Fruit fly (Drosophila melanogaster) whole organism, embryonic: Measurements from ENCODE around the gene armi.

Experiments
- BEAF-32 ChIP-seq: fragments of 200-800 bp; sonication (Bioruptor generic); optimal IDR thresholded peaks from 3 replicates; lab custom pipeline; 2017; ENCODE audit warnings: missing biosample characterization, missing genetic modification characterization, mild to moderate bottlenecking, moderate library complexity, missing genetic modification reagents
- Blimp-1 ChIP-seq: fragments of 200-800 bp; sonication (Bioruptor generic); optimal IDR thresholded peaks from 3 replicates; lab custom pipeline; 2018; ENCODE audit warnings: missing biosample characterization, missing genetic modification characterization, mild to moderate bottlenecking, moderate library complexity, missing genetic modification reagents
- CG10543 ChIP-seq: fragments of 200-800 bp; sonication (Bioruptor generic); optimal IDR thresholded peaks from 3 replicates; lab custom pipeline; 2017; ENCODE audit warnings: missing biosample characterization, mild to moderate bottlenecking, missing genetic modification characterization, moderate library complexity
- CG11093 ChIP-seq: fragments of 200-800 bp; sonication (Bioruptor generic); IDR thresholded peaks from 3 replicates; pipeline ENCODE4 v1.3.6; 2022; ENCODE audit warnings: missing biosample characterization, missing genetic modification characterization
- CG11247 ChIP-seq: fragments of 200-800 bp; sonication (Bioruptor generic); IDR thresholded peaks from 2 replicates; pipeline ENCODE4 v1.3.6; 2022; ENCODE audit warnings: missing biosample characterization, missing genetic modification characterization
- CG12104 ChIP-seq: fragments of 200-800 bp; sonication (Bioruptor generic); optimal IDR thresholded peaks from 3 replicates; lab custom pipeline; 2016; ENCODE audit warnings: missing biosample characterization, missing genetic modification characterization
- CG12299 ChIP-seq: fragments of 200-800 bp; sonication (Bioruptor generic); optimal IDR thresholded peaks from 2 replicates; lab custom pipeline; 2018; ENCODE audit warnings: missing biosample characterization, mild to moderate bottlenecking, missing genetic modification characterization
- CG12769 ChIP-seq: fragments of 200-800 bp; sonication (Bioruptor generic); optimal IDR thresholded peaks from 2 replicates; lab custom pipeline; 2019; ENCODE audit warnings: missing biosample characterization, mild to moderate bottlenecking, missing genetic modification characterization, moderate library complexity
- CG13624 ChIP-seq: fragments of 200-800 bp; sonication (Bioruptor generic); optimal IDR thresholded peaks from 2 replicates; lab custom pipeline; 2016; ENCODE audit warnings: missing biosample characterization, missing genetic modification characterization
- CG15601 ChIP-seq: fragments of 200-800 bp; sonication (Bioruptor generic); optimal IDR thresholded peaks from 3 replicates; lab custom pipeline; 2019; ENCODE audit warnings: missing biosample characterization, mild to moderate bottlenecking, missing genetic modification characterization, moderate library complexity
- CG16863 ChIP-seq: fragments of 200-800 bp; sonication (Bioruptor generic); optimal IDR thresholded peaks from 3 replicates; lab custom pipeline; 2016; ENCODE audit warnings: missing biosample characterization, missing genetic modification characterization
- CG18011 ChIP-seq: fragments of 200-800 bp; sonication (Bioruptor generic); optimal IDR thresholded peaks from 2 replicates; lab custom pipeline; 2017; ENCODE audit warnings: missing biosample characterization, missing genetic modification characterization, mild to moderate bottlenecking, moderate library complexity, missing genotype
- CG1832 ChIP-seq: fragments of 200-800 bp; sonication (Bioruptor generic); optimal IDR thresholded peaks from 2 replicates; lab custom pipeline; 2017; ENCODE audit warnings: missing biosample characterization, mild to moderate bottlenecking, missing genetic modification characterization, inconsistent platforms
- CG2199 ChIP-seq: fragments of 200-800 bp; sonication (Bioruptor generic); IDR thresholded peaks from 3 replicates; pipeline ENCODE4 v1.3.6; 2022; ENCODE audit warnings: missing biosample characterization, missing genetic modification characterization
- CG33557 ChIP-seq: fragments of 200-800 bp; sonication (Bioruptor generic); optimal IDR thresholded peaks from 2 replicates; lab custom pipeline; 2019; ENCODE audit warnings: missing biosample characterization, mild to moderate bottlenecking, missing genetic modification characterization, moderate library complexity
- CG34376 ChIP-seq: fragments of 200-800 bp; sonication (Bioruptor generic); optimal IDR thresholded peaks from 2 replicates; lab custom pipeline; 2018; ENCODE audit warnings: missing biosample characterization, mild to moderate bottlenecking, missing genetic modification characterization
- CG6175 ChIP-seq: fragments of 200-800 bp; sonication (Bioruptor generic); IDR thresholded peaks from 3 replicates; pipeline ENCODE4 v1.3.6; 2022; ENCODE audit warnings: missing biosample characterization, missing genetic modification characterization
- CG7271 ChIP-seq: fragments of 200-800 bp; sonication (Bioruptor generic); optimal IDR thresholded peaks from 2 replicates; lab custom pipeline; 2018; ENCODE audit warnings: missing biosample characterization, mild to moderate bottlenecking, missing genetic modification characterization, moderate library complexity
- CG7963 ChIP-seq: fragments of 200-800 bp; sonication (Bioruptor generic); IDR thresholded peaks from 3 replicates; pipeline ENCODE4 v1.3.6; 2022; ENCODE audit warnings: missing biosample characterization, missing genetic modification characterization; ENCODE audit not compliant: partially characterized antibody
- CG8281 ChIP-seq: fragments of 200-800 bp; sonication (Bioruptor generic); optimal IDR thresholded peaks from 2 replicates; lab custom pipeline; 2018; ENCODE audit warnings: missing biosample characterization, mild to moderate bottlenecking, missing genetic modification characterization, moderate library complexity
- CG8359 ChIP-seq: fragments of 200-800 bp; sonication (Bioruptor generic); optimal IDR thresholded peaks from 2 replicates; lab custom pipeline; 2017; ENCODE audit warnings: missing biosample characterization, mild to moderate bottlenecking, missing genetic modification characterization, borderline replicate concordance
- CG9215 ChIP-seq: fragments of 200-800 bp; sonication (Bioruptor generic); IDR thresholded peaks from 2 replicates; pipeline ENCODE4 v1.3.6; 2022; ENCODE audit warnings: missing biosample characterization, missing genetic modification characterization
- CG9817 ChIP-seq: fragments of 200-800 bp; sonication (Bioruptor generic); optimal IDR thresholded peaks from 2 replicates; lab custom pipeline; 2018; ENCODE audit warnings: missing biosample characterization, mild to moderate bottlenecking, missing genetic modification characterization, moderate library complexity
- Dek ChIP-seq: fragments of 200-800 bp; sonication (Bioruptor generic); optimal IDR thresholded peaks from 3 replicates; lab custom pipeline; 2019; ENCODE audit warnings: missing biosample characterization, mild to moderate bottlenecking, missing genetic modification characterization, moderate library complexity
- Eip74EF ChIP-seq, 2 experiments: fragments of 200-800 bp in 1 of 2; fragments of >200 bp in 1 of 2; sonication (Bioruptor generic) in 1 of 2; optimal IDR thresholded peaks; 2 replicates each; lab custom pipeline; 2017 to 2019; ENCODE audit warnings: missing biosample characterization in 2 of 2, missing genetic modification characterization in 2 of 2, mild to moderate bottlenecking in 1 of 2, moderate library complexity in 1 of 2
- Fer2 ChIP-seq: fragments of 200-800 bp; sonication (Bioruptor generic); optimal IDR thresholded peaks from 2 replicates; lab custom pipeline; 2018; ENCODE audit warnings: missing biosample characterization, mild to moderate bottlenecking, missing genetic modification characterization, moderate library complexity
- H2.0 ChIP-seq: fragments of 200-800 bp; sonication (Bioruptor generic); IDR thresholded peaks from 2 replicates; pipeline ENCODE4 v1.3.6; 2022; ENCODE audit warnings: missing biosample characterization, missing genetic modification characterization
- HLH54F ChIP-seq: fragments of 200-800 bp; sonication (Bioruptor generic); optimal IDR thresholded peaks from 3 replicates; lab custom pipeline; 2016; ENCODE audit warnings: missing biosample characterization, missing genetic modification characterization
- Hey ChIP-seq: fragments of 200-800 bp; sonication (Bioruptor generic); optimal IDR thresholded peaks from 3 replicates; lab custom pipeline; 2018; ENCODE audit warnings: missing biosample characterization, mild to moderate bottlenecking, missing genetic modification characterization
- HmgD ChIP-seq: fragments of 200-800 bp; sonication (Bioruptor generic); optimal IDR thresholded peaks from 3 replicates; lab custom pipeline; 2016; ENCODE audit warnings: missing biosample characterization, missing genetic modification characterization
- Hr51 ChIP-seq, 2 experiments: fragments of 200-800 bp; sonication (Bioruptor generic); optimal IDR thresholded peaks; 2 replicates in 1 of 2; 3 replicates in 1 of 2; lab custom pipeline; 2016 to 2018; ENCODE audit warnings: missing biosample characterization in 2 of 2, missing genetic modification characterization in 2 of 2, mild to moderate bottlenecking in 1 of 2, moderate library complexity in 1 of 2
- MESR4 ChIP-seq: fragments of 200-800 bp; sonication (Bioruptor generic); optimal IDR thresholded peaks from 2 replicates; lab custom pipeline; 2018; ENCODE audit warnings: missing biosample characterization, mild to moderate bottlenecking, missing genetic modification characterization, moderate library complexity
- Myb ChIP-seq: fragments of 200-800 bp; sonication (Bioruptor generic); optimal IDR thresholded peaks from 2 replicates; lab custom pipeline; 2016; ENCODE audit warnings: missing biosample characterization, missing genetic modification characterization
- Side ChIP-seq: fragments of 200-800 bp; sonication (Bioruptor generic); optimal IDR thresholded peaks from 2 replicates; lab custom pipeline; 2016; ENCODE audit warnings: missing biosample characterization, missing genetic modification characterization
- Sox102F ChIP-seq: fragments of 200-800 bp; sonication (Bioruptor generic); optimal IDR thresholded peaks from 2 replicates; lab custom pipeline; 2018; ENCODE audit warnings: missing biosample characterization, mild to moderate bottlenecking, missing genetic modification characterization, moderate library complexity
- ci ChIP-seq: fragments of 200-800 bp; sonication (Bioruptor generic); IDR thresholded peaks from 3 replicates; pipeline ENCODE4 v1.3.6; 2022; ENCODE audit warnings: missing biosample characterization, missing genetic modification characterization
- crc ChIP-seq: fragments of 200-800 bp; sonication (Bioruptor generic); optimal IDR thresholded peaks from 2 replicates; lab custom pipeline; 2016; ENCODE audit warnings: missing biosample characterization, missing genetic modification characterization
- grau ChIP-seq: fragments of 200-800 bp; optimal IDR thresholded peaks from 3 replicates; lab custom pipeline; 2019; ENCODE audit warnings: missing biosample characterization, mild to moderate bottlenecking, missing genetic modification characterization, moderate library complexity
- her ChIP-seq: fragments of 200-800 bp; sonication (Bioruptor generic); optimal IDR thresholded peaks from 2 replicates; lab custom pipeline; 2016; ENCODE audit warnings: missing biosample characterization, missing genetic modification characterization
- ind ChIP-seq: fragments of 200-800 bp; sonication (Bioruptor generic); optimal IDR thresholded peaks from 3 replicates; lab custom pipeline; 2016; ENCODE audit warnings: missing biosample characterization, missing genetic modification characterization
- maf-S ChIP-seq: fragments of 200-800 bp; sonication (Bioruptor generic); optimal IDR thresholded peaks from 2 replicates; lab custom pipeline; 2016; ENCODE audit warnings: missing biosample characterization, missing genetic modification characterization
- oc ChIP-seq: fragments of 200-800 bp; sonication (Bioruptor generic); optimal IDR thresholded peaks from 2 replicates; lab custom pipeline; 2018; ENCODE audit warnings: missing biosample characterization, mild to moderate bottlenecking, missing genetic modification characterization, moderate library complexity
- odd ChIP-seq: fragments of 200-800 bp; sonication (Bioruptor generic); optimal IDR thresholded peaks from 2 replicates; lab custom pipeline; 2017; ENCODE audit warnings: missing biosample characterization, mild to moderate bottlenecking, missing genetic modification characterization
- repo ChIP-seq: fragments of 200-800 bp; sonication (Bioruptor generic); optimal IDR thresholded peaks from 2 replicates; lab custom pipeline; 2016; ENCODE audit warnings: missing biosample characterization, missing genetic modification characterization
- row ChIP-seq: fragments of 200-800 bp; sonication (Bioruptor generic); IDR thresholded peaks from 3 replicates; pipeline ENCODE4 v1.3.6; 2022; ENCODE audit warnings: missing biosample characterization, missing genetic modification characterization
- sd ChIP-seq: fragments of 200-800 bp; sonication (Bioruptor generic); optimal IDR thresholded peaks from 3 replicates; lab custom pipeline; 2018; ENCODE audit warnings: missing biosample characterization, mild to moderate bottlenecking, missing genetic modification characterization, moderate library complexity
- twi ChIP-seq: fragments of 200-800 bp; optimal IDR thresholded peaks from 2 replicates; lab custom pipeline; 2019; ENCODE audit warnings: missing biosample characterization, mild to moderate bottlenecking, missing genetic modification characterization, moderate library complexity
- unc-4 ChIP-seq: fragments of 200-800 bp; sonication (Bioruptor generic); IDR thresholded peaks from 2 replicates; pipeline ENCODE4 v1.3.6; 2022; ENCODE audit warnings: missing biosample characterization, missing genetic modification characterization; ENCODE audit not compliant: partially characterized antibody
- wek ChIP-seq: fragments of 200-800 bp; sonication (Bioruptor generic); optimal IDR thresholded peaks from 3 replicates; lab custom pipeline; 2018; ENCODE audit warnings: missing biosample characterization, mild to moderate bottlenecking, missing genetic modification characterization, moderate library complexity
- zen2 ChIP-seq: fragments of 200-800 bp; sonication (Bioruptor generic); IDR thresholded peaks from 3 replicates; pipeline ENCODE4 v1.3.6; 2022; ENCODE audit warnings: missing biosample characterization, missing genetic modification characterization; ENCODE audit not compliant: partially characterized antibody

Gene armi

dm6 chr3L:3438473-3438872, 22.6 kb upstream of the armi start (continued):
- TF ChIP-seq Sox102F (GFP tag; lab: Kevin White, UChicago), result peak; percentile 77
- TF ChIP-seq Fer2 (tag; lab: Kevin White, UChicago), result no peak
- TF ChIP-seq HmgD (GFP tag; lab: Kevin White, UChicago), result no peak
- TF ChIP-seq CG13624 (GFP tag; lab: Kevin White, UChicago), result peak; percentile 53
- no peak for TF ChIP-seq crc (GFP tag; lab: Kevin White, UChicago)
- TF ChIP-seq CG8359, result no peak
- no peak for TF ChIP-seq CG2199
- TF ChIP-seq repo, result no peak
- no peak for TF ChIP-seq Hey (tag; lab: Kevin White, UChicago)
- TF ChIP-seq CG33557 (GFP tag; lab: Kevin White, UChicago), result peak; percentile 59
- TF ChIP-seq grau (tag; lab: Kevin White, UChicago), result peak; percentile 75
- peak; percentile 1 for TF ChIP-seq CG8281
- TF ChIP-seq MESR4 (GFP tag; lab: Kevin White, UChicago), result no peak
- TF ChIP-seq maf-S (GFP tag; lab: Kevin White, UChicago), result no peak
- TF ChIP-seq CG6175, result no peak
- TF ChIP-seq CG12769, result no peak
- no peak for TF ChIP-seq CG9817 (tag; lab: Kevin White, UChicago)
- no peak for TF ChIP-seq CG12104 (GFP tag; lab: Kevin White, UChicago)
- peak; percentile 38 for TF ChIP-seq Dek
- no peak for TF ChIP-seq sd (tag; lab: Kevin White, UChicago)
- peak; percentile 19 for TF ChIP-seq CG1832 (GFP tag; lab: Kevin White, UChicago)
- TF ChIP-seq Myb, result peak; percentile 10
- no peak for TF ChIP-seq CG11247 (GFP tag; lab: Robert Waterston, UW)
- TF ChIP-seq CG10543 (GFP tag; lab: Kevin White, UChicago), result no peak
- TF ChIP-seq twi (tag; lab: Kevin White, UChicago), result peak; percentile 12
- no peak for TF ChIP-seq CG11093
- TF ChIP-seq ci (GFP tag; lab: Robert Waterston, UW), result peak; percentile 34; the same call in 1 of the 3 replicates
- peak; percentile 81 for TF ChIP-seq row (GFP tag; lab: Robert Waterston, UW)
- no peak for TF ChIP-seq CG18011
- no peak for TF ChIP-seq unc-4
- no peak for TF ChIP-seq CG12299 (tag; lab: Kevin White, UChicago)
- peak; percentile 48 to 77 for TF ChIP-seq Hr51 (GFP tag; optimal IDR thresholded peaks at IDR 0.05; lab: Kevin White, UChicago)
- no peak for TF ChIP-seq wek (GFP tag; lab: Kevin White, UChicago)
- TF ChIP-seq Side, result peak; percentile 33
- peak; percentile 23 for TF ChIP-seq odd (GFP tag; lab: Kevin White, UChicago)
- no peak for TF ChIP-seq CG34376 (GFP tag; lab: Kevin White, UChicago)
- peak; percentile 40 for TF ChIP-seq CG9215
- no peak for TF ChIP-seq CG7963 (GFP tag; lab: Robert Waterston, UW)
- TF ChIP-seq CG7271 (tag; lab: Kevin White, UChicago), result peak; percentile 77
- TF ChIP-seq Eip74EF (GFP tag; optimal IDR thresholded peaks at IDR 0.05; lab: Kevin White, UChicago), result peak in 1 of 2 experiments; percentile 55
- TF ChIP-seq ind, result peak; percentile 53
- peak; percentile 72 for TF ChIP-seq CG15601
- TF ChIP-seq Blimp-1 (GFP tag; lab: Kevin White, UChicago), result peak; percentile 80
- no peak for TF ChIP-seq her (GFP tag; lab: Kevin White, UChicago)
- TF ChIP-seq zen2 (GFP tag; lab: Robert Waterston, UW), result no peak
- peak; percentile 60 for TF ChIP-seq CG16863 (GFP tag; lab: Kevin White, UChicago)
- peak; percentile 77 for TF ChIP-seq oc (tag; lab: Kevin White, UChicago)
- peak; percentile 33; the same call in 1 of the 2 replicates for TF ChIP-seq H2.0 (GFP tag; lab: Robert Waterston, UW)
- TF ChIP-seq HLH54F (GFP tag; lab: Kevin White, UChicago), result peak; percentile 25
- no peak for TF ChIP-seq BEAF-32 (GFP tag; lab: Kevin White, UChicago)
